Worm (Caenorhabditis elegans) whole organism, L3 larva: ENCODE measurements around the gene F20C5.7.

Experiments used
- nhr-23 ChIP-seq: fragments of 150-350 bp; optimal IDR thresholded peaks from 2 replicates; lab custom pipeline; 2014; ENCODE audit warnings: missing biosample characterization, missing genetic modification reagents, missing genetic modification characterization
- nhr-237 ChIP-seq: fragments of 150-350 bp; optimal IDR thresholded peaks from 2 replicates; lab custom pipeline; 2014; ENCODE audit warnings: missing biosample characterization, missing genetic modification characterization
- nhr-28 ChIP-seq: fragments of 150-350 bp; optimal IDR thresholded peaks from 2 replicates; lab custom pipeline; 2014; ENCODE audit warnings: missing biosample characterization, missing genetic modification characterization

DNA sequence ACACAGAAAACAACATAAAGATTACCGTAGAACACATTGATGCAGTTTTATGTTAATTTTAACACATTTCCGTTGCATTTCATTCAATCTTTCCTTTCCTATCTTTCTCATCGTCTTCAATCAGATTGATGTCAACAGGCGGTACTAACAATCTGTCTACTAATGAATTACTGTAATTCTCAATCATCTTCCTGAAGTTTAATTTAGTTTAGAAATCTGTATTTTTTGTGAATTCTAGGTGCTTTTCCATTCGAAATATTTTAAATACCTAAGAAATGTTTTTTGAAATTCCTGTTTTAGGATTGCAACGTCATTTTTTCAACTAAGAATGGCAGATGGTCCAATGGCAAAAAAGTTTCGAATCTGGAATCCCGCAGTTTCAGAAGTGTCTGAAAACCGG lies 21.8 kb downstream of the F20C5.7 start, which contains the start of gene F21D5.9:
- TF ChIP-seq nhr-23 (tag; lab: Kevin White, UChicago) (no peak), nhr-237 (tag; lab: Kevin White, UChicago) (no peak), nhr-28 (tag; lab: Kevin White, UChicago) (no peak)
